Fruit fly (Drosophila melanogaster) Kc167 (cell line): ENCODE results near the gene yl.

Source experiments
- Myc ChIP-seq: fragments of >200 bp; optimal IDR thresholded peaks from 2 replicates; lab custom pipeline; 2017; ENCODE audit warnings: missing external identifiers
- Sin3A ChIP-seq: fragments of >200 bp; optimal IDR thresholded peaks from 2 replicates; lab custom pipeline; 2018; ENCODE audit warnings: missing external identifiers
- h ChIP-seq: fragments of >200 bp; optimal IDR thresholded peaks from 3 replicates; lab custom pipeline; 2018; ENCODE audit warnings: missing external identifiers
- insv ChIP-seq: fragments of >200 bp; optimal IDR thresholded peaks from 3 replicates; lab custom pipeline; 2018; ENCODE audit warnings: missing external identifiers
- psq ChIP-seq: fragments of >200 bp; optimal IDR thresholded peaks from 2 replicates; lab custom pipeline; 2017; ENCODE audit warnings: missing external identifiers
- ttk ChIP-seq: sonication (Bioruptor generic); optimal IDR thresholded peaks from 2 replicates; lab custom pipeline; 2017; ENCODE audit warnings: missing external identifiers

yl gene

dm6 chrX:14193013-14193412 is at the start of gene yl:
yl (plus strand) TSS chrX:14193214.
- no peak for TF ChIP-seq Sin3A (lab: Kevin White, UChicago)

dm6 chrX:14148171-14148570 is 44.8 kb upstream of the yl start:
- TF ChIP-seq insv (no peak), Sin3A (lab: Kevin White, UChicago) (no peak), h (lab: Kevin White, UChicago) (no peak), Myc (lab: Kevin White, UChicago) (no peak), ttk (lab: Kevin White, UChicago) (no peak), psq (lab: Kevin White, UChicago) (no peak)

- no peak for TF ChIP-seq insv
- no peak for TF ChIP-seq psq (lab: Kevin White, UChicago)
- no peak for TF ChIP-seq h (lab: Kevin White, UChicago)
- TF ChIP-seq Sin3A (lab: Kevin White, UChicago), result no peak
Observed at dm6 chrX:14149312-14149711, 43.7 kb upstream of the yl start.

- TF ChIP-seq h (lab: Kevin White, UChicago) (no peak), ttk (lab: Kevin White, UChicago) (no peak), psq (lab: Kevin White, UChicago) (no peak), Sin3A (lab: Kevin White, UChicago) (no peak), Myc (lab: Kevin White, UChicago) (no peak), insv (no peak)
Observed at dm6 chrX:14151906-14152305, 41.1 kb upstream of the yl start, which contains the start of gene CG12479. CG12479 (minus strand) TSS chrX:14152006.

dm6 chrX:14153689-14154088 is 39.3 kb upstream of the yl start:
- no peak for TF ChIP-seq insv
- TF ChIP-seq Myc (lab: Kevin White, UChicago), result no peak
- TF ChIP-seq Sin3A (lab: Kevin White, UChicago), result no peak
- TF ChIP-seq h (lab: Kevin White, UChicago), result no peak
- TF ChIP-seq psq (lab: Kevin White, UChicago), result no peak
- TF ChIP-seq ttk (lab: Kevin White, UChicago), result no peak

dm6 chrX:14169068-14169642 is 23.9 kb upstream of the yl start, which contains the start of gene CG12480:
CG12480 (plus strand) TSS chrX:14169592.
- TF ChIP-seq Myc (lab: Kevin White, UChicago) (no peak), psq (lab: Kevin White, UChicago) (no peak), insv (no peak), Sin3A (lab: Kevin White, UChicago) (no peak), h (lab: Kevin White, UChicago) (no peak), ttk (lab: Kevin White, UChicago) (no peak)

- TF ChIP-seq ttk (lab: Kevin White, UChicago), result no peak
- TF ChIP-seq h (lab: Kevin White, UChicago), result no peak
- no peak for TF ChIP-seq Myc (lab: Kevin White, UChicago)
- TF ChIP-seq psq (lab: Kevin White, UChicago), result no peak
- TF ChIP-seq Sin3A (lab: Kevin White, UChicago), result no peak
- no peak for TF ChIP-seq insv
Observed at dm6 chrX:14172524-14172923, 20.5 kb upstream of the yl start, which contains the start of gene betaNACtes1. betaNACtes1 (minus strand) TSS chrX:14172624.

- TF ChIP-seq ttk (lab: Kevin White, UChicago), result no peak
- TF ChIP-seq Sin3A (lab: Kevin White, UChicago), result no peak
- no peak for TF ChIP-seq insv
- TF ChIP-seq Myc (lab: Kevin White, UChicago), result no peak
- TF ChIP-seq psq (lab: Kevin White, UChicago), result no peak
- TF ChIP-seq h (lab: Kevin White, UChicago), result no peak
Observed at dm6 chrX:14173654-14174053, 19.4 kb upstream of the yl start.

- no peak for TF ChIP-seq insv
- TF ChIP-seq Sin3A (lab: Kevin White, UChicago), result no peak
- TF ChIP-seq Myc (lab: Kevin White, UChicago), result no peak
- no peak for TF ChIP-seq ttk (lab: Kevin White, UChicago)
- no peak for TF ChIP-seq psq (lab: Kevin White, UChicago)
- no peak for TF ChIP-seq h (lab: Kevin White, UChicago)
Observed at dm6 chrX:14174456-14174855, 18.6 kb upstream of the yl start, which contains the start of gene CG1368. CG1368 (plus strand) TSS chrX:14174756.

- TF ChIP-seq Myc (lab: Kevin White, UChicago) (no peak), h (lab: Kevin White, UChicago) (no peak), psq (lab: Kevin White, UChicago) (no peak), Sin3A (lab: Kevin White, UChicago) (no peak), insv (no peak), ttk (lab: Kevin White, UChicago) (no peak)
Observed at dm6 chrX:14175663-14176062, 17.4 kb upstream of the yl start.

dm6 chrX:14176623-14177022 is 16.4 kb upstream of the yl start, which contains the start of gene CG11581:
CG11581 (plus strand) TSS chrX:14176923.
- no peak for TF ChIP-seq ttk (lab: Kevin White, UChicago)
- TF ChIP-seq insv, result no peak
- no peak for TF ChIP-seq h (lab: Kevin White, UChicago)
- TF ChIP-seq Myc (lab: Kevin White, UChicago), result no peak
- TF ChIP-seq Sin3A (lab: Kevin White, UChicago), result no peak
- TF ChIP-seq psq (lab: Kevin White, UChicago), result no peak

- TF ChIP-seq Sin3A (lab: Kevin White, UChicago), result no peak
- no peak for TF ChIP-seq Myc (lab: Kevin White, UChicago)
- TF ChIP-seq ttk (lab: Kevin White, UChicago), result no peak
- no peak for TF ChIP-seq insv
- TF ChIP-seq psq (lab: Kevin White, UChicago), result no peak
- no peak for TF ChIP-seq h (lab: Kevin White, UChicago)
Observed at dm6 chrX:14180728-14181127, 12.3 kb upstream of the yl start, which contains the start of gene CG11584. CG11584 (plus strand) TSS chrX:14181028.
